Worm (Caenorhabditis elegans) whole organism, midembryonic: ENCODE measurements around the gene twk-46.

Experiments
- T22C8.4 ChIP-seq: fragments of 200-800 bp; sonication (Bioruptor generic); IDR thresholded peaks from 2 replicates; pipeline ENCODE4 v1.3.6; 2022; ENCODE audit warnings: missing genetic modification characterization, missing compliant biosample characterization
- flt-1 ChIP-seq: fragments of 200-800 bp; sonication (Bioruptor generic); IDR thresholded peaks from 2 replicates; pipeline ENCODE4 v1.3.6; 2022; ENCODE audit warnings: missing genetic modification characterization, missing compliant biosample characterization
- klf-2 ChIP-seq: fragments of 200-800 bp; sonication (Bioruptor generic); conservative IDR thresholded peaks from 2 replicates; pipeline ENCODE4 v1.3.6; 2022; ENCODE audit warnings: missing genetic modification reagents, missing genetic modification characterization, missing compliant biosample characterization
- med-1 ChIP-seq: sonication (generic microtip); optimal IDR thresholded peaks from 2 replicates; lab custom pipeline; 2017; ENCODE audit warnings: missing genetic modification characterization, mild to moderate bottlenecking, missing compliant biosample characterization, antibody characterized with exemption, missing genetic modification reagents; ENCODE audit not compliant: insufficient read depth
- ref-1 ChIP-seq: fragments of 200-800 bp; sonication (Bioruptor generic); conservative IDR thresholded peaks from 2 replicates; pipeline ENCODE4 v1.3.6; 2022; ENCODE audit warnings: missing genetic modification reagents, missing genetic modification characterization, missing compliant biosample characterization
- ztf-23 ChIP-seq: fragments of 200-800 bp; sonication (Bioruptor generic); IDR thresholded peaks from 2 replicates; pipeline ENCODE4 v1.3.6; 2022; ENCODE audit warnings: missing genetic modification reagents, missing genetic modification characterization, missing compliant biosample characterization
- ztf-29 ChIP-seq: fragments of 200-800 bp; sonication (Bioruptor generic); IDR thresholded peaks from 2 replicates; pipeline ENCODE4 v1.3.6; 2022; ENCODE audit warnings: missing genetic modification reagents, missing genetic modification characterization, missing compliant biosample characterization

- TF ChIP-seq klf-2 (GFP tag; lab: Robert Waterston, UW) (no peak), med-1 (GFP tag; lab: Kevin White, UChicago) (no peak), ztf-29 (GFP tag; lab: Robert Waterston, UW) (no peak), flt-1 (no peak), ref-1 (GFP tag; lab: Robert Waterston, UW) (no peak), T22C8.4 (GFP tag; lab: Robert Waterston, UW) (no peak), ztf-23 (GFP tag; lab: Robert Waterston, UW) (no peak)
Observed at ce11 chrV:19044753-19045152, 15.2 kb upstream of the twk-46 start, which contains the start of gene asp-15.
